Fruit fly (Drosophila melanogaster) whole organism, embryonic: ENCODE data around the gene Ufd4.

Source experiments
- Adf1 ChIP-seq: fragments of 200-800 bp; sonication (Bioruptor generic); IDR thresholded peaks from 2 replicates; pipeline ENCODE4 v1.3.6; 2022; ENCODE audit warnings: missing biosample characterization, missing genetic modification characterization
- CG11456 ChIP-seq: fragments of 200-800 bp; sonication (Bioruptor generic); IDR thresholded peaks from 3 replicates; pipeline ENCODE4 v1.3.6; 2022; ENCODE audit warnings: missing biosample characterization, missing genetic modification characterization
- CG11560 ChIP-seq: fragments of 200-800 bp; sonication (Bioruptor generic); IDR thresholded peaks from 3 replicates; pipeline ENCODE4 v1.3.6; 2022; ENCODE audit warnings: missing biosample characterization, missing genetic modification characterization
- CG11695 ChIP-seq: fragments of 200-800 bp; sonication (Bioruptor generic); IDR thresholded peaks from 3 replicates; pipeline ENCODE4 v1.3.6; 2022; ENCODE audit warnings: missing biosample characterization, missing genetic modification characterization
- CG11696 ChIP-seq: fragments of 200-800 bp; sonication (Bioruptor generic); IDR thresholded peaks from 2 replicates; pipeline ENCODE4 v1.3.6; 2022; ENCODE audit warnings: missing biosample characterization, missing genetic modification characterization
- CG12071 ChIP-seq: fragments of 200-800 bp; sonication (Bioruptor generic); optimal IDR thresholded peaks from 3 replicates; lab custom pipeline; 2018; ENCODE audit warnings: missing biosample characterization, mild to moderate bottlenecking, missing genetic modification characterization
- CG1233 ChIP-seq: fragments of 200-800 bp; sonication (Bioruptor generic); optimal IDR thresholded peaks from 4 replicates; lab custom pipeline; 2018; ENCODE audit warnings: missing biosample characterization, mild to moderate bottlenecking, missing genetic modification characterization
- CG14667 ChIP-seq: fragments of 200-800 bp; sonication (Bioruptor generic); IDR thresholded peaks from 2 replicates; pipeline ENCODE4 v1.3.6; 2022; ENCODE audit warnings: missing biosample characterization, missing genetic modification characterization
- CG15479 ChIP-seq: fragments of 200-800 bp; sonication (Bioruptor generic); optimal IDR thresholded peaks from 3 replicates; lab custom pipeline; 2019; ENCODE audit warnings: missing biosample characterization, mild to moderate bottlenecking, missing genetic modification characterization, moderate library complexity
- CG16863 ChIP-seq: fragments of 200-800 bp; sonication (Bioruptor generic); optimal IDR thresholded peaks from 3 replicates; lab custom pipeline; 2016; ENCODE audit warnings: missing biosample characterization, missing genetic modification characterization
- CG17328 ChIP-seq: fragments of 200-800 bp; sonication (Bioruptor generic); IDR thresholded peaks from 2 replicates; pipeline ENCODE4 v1.3.6; 2022; ENCODE audit warnings: missing biosample characterization, missing genetic modification characterization
- CG18476 ChIP-seq: fragments of 200-800 bp; sonication (Bioruptor generic); optimal IDR thresholded peaks from 2 replicates; lab custom pipeline; 2016; ENCODE audit warnings: missing biosample characterization, mild to moderate bottlenecking, missing genetic modification characterization
- CG18619 ChIP-seq: fragments of 200-800 bp; sonication (Bioruptor generic); optimal IDR thresholded peaks from 3 replicates; lab custom pipeline; 2017; ENCODE audit warnings: missing biosample characterization, mild to moderate bottlenecking, missing genetic modification characterization
- CG18764 ChIP-seq: fragments of 200-800 bp; sonication (Bioruptor generic); optimal IDR thresholded peaks from 3 replicates; lab custom pipeline; 2016; ENCODE audit warnings: missing biosample characterization, missing genetic modification characterization
- CG2875 ChIP-seq: fragments of 200-800 bp; sonication (Bioruptor generic); optimal IDR thresholded peaks from 2 replicates; lab custom pipeline; 2017; ENCODE audit warnings: missing biosample characterization, mild to moderate bottlenecking, missing genetic modification characterization, missing genetic modification reagents
- CG30020 ChIP-seq: fragments of 200-800 bp; optimal IDR thresholded peaks from 2 replicates; lab custom pipeline; 2019; ENCODE audit warnings: missing biosample characterization, mild to moderate bottlenecking, missing genetic modification characterization, moderate library complexity
- CG4424 ChIP-seq: fragments of 200-800 bp; sonication (Bioruptor generic); optimal IDR thresholded peaks from 3 replicates; lab custom pipeline; 2016; ENCODE audit warnings: missing biosample characterization, missing genetic modification characterization
- CG4854 ChIP-seq: fragments of 200-800 bp; sonication (Bioruptor generic); optimal IDR thresholded peaks from 2 replicates; lab custom pipeline; 2016; ENCODE audit warnings: missing biosample characterization, missing genetic modification characterization, inconsistent platforms
- CG7786 ChIP-seq: fragments of 200-800 bp; sonication (Bioruptor generic); optimal IDR thresholded peaks from 2 replicates; lab custom pipeline; 2016; ENCODE audit warnings: missing biosample characterization, missing genetic modification characterization
- CG8765 ChIP-seq: fragments of 200-800 bp; sonication (Bioruptor generic); IDR thresholded peaks from 2 replicates; pipeline ENCODE4 v1.3.6; 2022; ENCODE audit warnings: missing biosample characterization, missing genetic modification characterization
- Camta ChIP-seq: fragments of 200-800 bp; sonication (Bioruptor generic); optimal IDR thresholded peaks from 2 replicates; lab custom pipeline; 2016; ENCODE audit warnings: missing biosample characterization, missing genetic modification characterization
- D19B ChIP-seq: fragments of 200-800 bp; sonication (Bioruptor generic); optimal IDR thresholded peaks from 2 replicates; lab custom pipeline; 2017; ENCODE audit warnings: missing biosample characterization, mild to moderate bottlenecking, missing genetic modification characterization
- Dip2 ChIP-seq: fragments of 200-800 bp; sonication (Bioruptor generic); IDR thresholded peaks from 2 replicates; pipeline ENCODE4 v1.3.6; 2022; ENCODE audit warnings: missing biosample characterization, missing genetic modification characterization
- Dll ChIP-seq: fragments of 200-800 bp; sonication (Bioruptor generic); IDR thresholded peaks from 4 replicates; pipeline ENCODE4 v1.3.6; 2022; ENCODE audit warnings: missing biosample characterization, missing genetic modification characterization; ENCODE audit not compliant: partially characterized antibody
- ERR ChIP-seq: fragments of 200-800 bp; sonication (Bioruptor generic); optimal IDR thresholded peaks from 2 replicates; lab custom pipeline; 2016; ENCODE audit warnings: missing biosample characterization, missing genetic modification characterization
- Elba2 ChIP-seq: fragments of 200-800 bp; sonication (Bioruptor generic); optimal IDR thresholded peaks from 3 replicates; lab custom pipeline; 2016; ENCODE audit warnings: missing biosample characterization, missing genetic modification characterization
- GATAe ChIP-seq: fragments of 200-800 bp; sonication (Bioruptor generic); conservative IDR thresholded peaks from 2 replicates; pipeline ENCODE4 v1.3.6; 2022; ENCODE audit warnings: missing biosample characterization, missing genetic modification characterization
- Hr3 ChIP-seq: fragments of 200-800 bp; sonication (Bioruptor generic); optimal IDR thresholded peaks from 3 replicates; lab custom pipeline; 2016; ENCODE audit warnings: missing biosample characterization, missing genetic modification characterization
- Hr78 ChIP-seq, 2 experiments: fragments of 200-800 bp in 1 of 2; fragments of >200 bp in 1 of 2; sonication (Bioruptor generic) in 1 of 2; optimal IDR thresholded peaks; 2 replicates each; lab custom pipeline; 2017 to 2019; ENCODE audit warnings: missing biosample characterization in 2 of 2, missing genetic modification characterization in 2 of 2, mild to moderate bottlenecking in 1 of 2, moderate library complexity in 1 of 2
- Lim3 ChIP-seq: fragments of 200-800 bp; sonication (Bioruptor generic); IDR thresholded peaks from 2 replicates; pipeline ENCODE4 v1.3.6; 2022; ENCODE audit warnings: missing biosample characterization, missing genetic modification characterization
- MBD-R2 ChIP-seq: fragments of 200-800 bp; sonication (Bioruptor generic); IDR thresholded peaks from 2 replicates; pipeline ENCODE4 v1.3.6; 2022; ENCODE audit warnings: missing biosample characterization, missing genetic modification characterization
- MESR4 ChIP-seq: fragments of 200-800 bp; sonication (Bioruptor generic); optimal IDR thresholded peaks from 2 replicates; lab custom pipeline; 2018; ENCODE audit warnings: missing biosample characterization, mild to moderate bottlenecking, missing genetic modification characterization, moderate library complexity
- Mad ChIP-seq: fragments of 200-800 bp; sonication (Bioruptor generic); optimal IDR thresholded peaks from 2 replicates; lab custom pipeline; 2016; ENCODE audit warnings: missing biosample characterization, missing genetic modification characterization
- NfI ChIP-seq: fragments of 200-800 bp; sonication (Bioruptor generic); optimal IDR thresholded peaks from 3 replicates; lab custom pipeline; 2018; ENCODE audit warnings: missing biosample characterization, mild to moderate bottlenecking, missing genetic modification characterization, moderate library complexity
- Side ChIP-seq: fragments of 200-800 bp; sonication (Bioruptor generic); optimal IDR thresholded peaks from 2 replicates; lab custom pipeline; 2016; ENCODE audit warnings: missing biosample characterization, missing genetic modification characterization
- Trl ChIP-seq, 3 experiments: fragments of >200 bp in 2 of 3; fragments of 200-800 bp in 1 of 3; sonication (Bioruptor generic) in 1 of 3; optimal IDR thresholded peaks; 2 replicates in 1 of 3; 3 replicates in 2 of 3; lab custom pipeline; 2016 to 2017; ENCODE audit warnings: missing biosample characterization in 1 of 3, missing genetic modification characterization in 1 of 3
- ac ChIP-seq: fragments of 200-800 bp; sonication (Bioruptor generic); optimal IDR thresholded peaks from 3 replicates; lab custom pipeline; 2017; ENCODE audit warnings: missing biosample characterization, mild to moderate bottlenecking, missing genetic modification characterization
- btn ChIP-seq: fragments of 200-800 bp; sonication (Bioruptor generic); optimal IDR thresholded peaks from 2 replicates; lab custom pipeline; 2016; ENCODE audit warnings: missing biosample characterization, missing genetic modification characterization
- chinmo ChIP-seq: fragments of 200-800 bp; sonication (Bioruptor generic); IDR thresholded peaks from 4 replicates; pipeline ENCODE4 v1.3.6; 2022; ENCODE audit warnings: missing biosample characterization, missing genetic modification characterization; ENCODE audit not compliant: partially characterized antibody
- gt ChIP-seq: fragments of 200-800 bp; sonication (Bioruptor generic); IDR thresholded peaks from 2 replicates; pipeline ENCODE4 v1.3.6; 2022; ENCODE audit warnings: missing biosample characterization, missing genetic modification characterization
- nmo ChIP-seq: fragments of 200-800 bp; sonication (Bioruptor generic); optimal IDR thresholded peaks from 2 replicates; lab custom pipeline; 2018; ENCODE audit warnings: missing biosample characterization, mild to moderate bottlenecking, missing genetic modification characterization, moderate library complexity
- p53 ChIP-seq: fragments of 200-800 bp; sonication (Bioruptor generic); optimal IDR thresholded peaks from 2 replicates; lab custom pipeline; 2016; ENCODE audit warnings: missing biosample characterization, missing genetic modification characterization
- pzg ChIP-seq: fragments of 200-800 bp; sonication (Bioruptor generic); optimal IDR thresholded peaks from 3 replicates; lab custom pipeline; 2018; ENCODE audit warnings: missing biosample characterization, mild to moderate bottlenecking, missing genetic modification characterization, moderate library complexity
- sc ChIP-seq, 3 experiments: fragments of >200 bp in 2 of 3; fragments of 200-800 bp in 1 of 3; sonication (Bioruptor generic) in 1 of 3; optimal IDR thresholded peaks; 2 replicates in 2 of 3; 3 replicates in 1 of 3; lab custom pipeline; 2017; ENCODE audit warnings: mild to moderate bottlenecking in 1 of 3, missing biosample characterization in 1 of 3, missing genetic modification characterization in 1 of 3, missing genetic modification reagents in 1 of 3
- sisA ChIP-seq: fragments of 200-800 bp; sonication (Bioruptor generic); IDR thresholded peaks from 2 replicates; pipeline ENCODE4 v1.3.6; 2022; ENCODE audit warnings: missing biosample characterization, missing genetic modification characterization
- ssp ChIP-seq: fragments of 200-800 bp; sonication (Bioruptor generic); IDR thresholded peaks from 2 replicates; pipeline ENCODE4 v1.3.6; 2022; ENCODE audit warnings: missing biosample characterization, missing genetic modification characterization
- stwl ChIP-seq: fragments of 200-800 bp; sonication (Bioruptor generic); optimal IDR thresholded peaks from 3 replicates; lab custom pipeline; 2018; ENCODE audit warnings: missing biosample characterization, mild to moderate bottlenecking, missing genetic modification characterization, moderate library complexity
- trem ChIP-seq: fragments of 200-800 bp; optimal IDR thresholded peaks from 3 replicates; lab custom pipeline; 2019; ENCODE audit warnings: missing biosample characterization, mild to moderate bottlenecking, missing genetic modification characterization, moderate library complexity
- unc-4 ChIP-seq: fragments of 200-800 bp; sonication (Bioruptor generic); IDR thresholded peaks from 2 replicates; pipeline ENCODE4 v1.3.6; 2022; ENCODE audit warnings: missing biosample characterization, missing genetic modification characterization; ENCODE audit not compliant: partially characterized antibody
- vvl ChIP-seq: fragments of 200-800 bp; sonication (Bioruptor generic); IDR thresholded peaks from 2 replicates; pipeline ENCODE4 v1.3.6; 2022; ENCODE audit warnings: missing biosample characterization, missing genetic modification characterization
- wek ChIP-seq: fragments of 200-800 bp; sonication (Bioruptor generic); optimal IDR thresholded peaks from 3 replicates; lab custom pipeline; 2018; ENCODE audit warnings: missing biosample characterization, mild to moderate bottlenecking, missing genetic modification characterization, moderate library complexity

Ufd4 gene

DNA sequence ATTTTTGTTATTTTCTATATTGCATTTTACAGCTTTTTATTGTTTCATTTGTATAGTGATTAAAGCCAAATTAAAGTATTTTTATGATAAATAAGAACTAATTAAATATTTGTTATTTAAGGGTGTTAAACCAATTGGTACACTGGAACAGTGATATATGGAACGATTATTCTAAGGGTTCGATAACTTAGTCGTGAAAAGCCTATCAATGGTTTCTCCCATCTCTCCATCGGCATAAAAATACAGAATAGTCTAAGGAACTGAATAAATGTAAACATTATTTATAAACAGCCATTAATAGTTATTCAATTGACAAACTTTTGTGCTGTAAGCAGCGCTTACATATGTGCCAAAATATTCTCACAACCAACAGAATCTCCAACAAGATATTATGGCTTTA lies 27.0 kb downstream of the Ufd4 start, which contains the start of gene Mob3 (continued):
- TF ChIP-seq Dip2 (GFP tag; lab: Robert Waterston, UW) (no peak), sisA (GFP tag; lab: Robert Waterston, UW) (no peak), NfI (GFP tag; lab: Kevin White, UChicago) (no peak), MESR4 (GFP tag; lab: Kevin White, UChicago) (peak; percentile 37), sc (optimal IDR thresholded peaks at IDR 0.05; lab: Kevin White, UChicago) (no peak), sc (GFP tag; optimal IDR thresholded peaks at IDR 0.05; lab: Kevin White, UChicago) (no peak), nmo (GFP tag; lab: Kevin White, UChicago) (no peak), Hr3 (no peak), unc-4 (GFP tag; lab: Robert Waterston, UW) (peak; percentile 35; the same call in 1 of the 2 replicates), CG11560 (tag; lab: Robert Waterston, UW) (no peak), CG15479 (no peak), CG18764 (no peak), Hr78 (GFP tag; optimal IDR thresholded peaks at IDR 0.05; lab: Kevin White, UChicago) (no peak), Mad (no peak), Adf1 (no peak), chinmo (GFP tag; lab: Robert Waterston, UW) (no peak), CG18476 (no peak), Camta (GFP tag; lab: Kevin White, UChicago) (no peak), wek (no peak), CG11696 (GFP tag; lab: Robert Waterston, UW) (no peak), CG16863 (GFP tag; lab: Kevin White, UChicago) (no peak), GATAe (GFP tag; lab: Robert Waterston, UW) (no peak), gt (GFP tag; lab: Robert Waterston, UW) (no peak), CG7786 (GFP tag; lab: Kevin White, UChicago) (no peak), btn (GFP tag; lab: Kevin White, UChicago) (no peak), CG11695 (GFP tag; lab: Robert Waterston, UW) (no peak), ssp (GFP tag; lab: Robert Waterston, UW) (no peak), p53 (GFP tag; lab: Kevin White, UChicago) (no peak), CG11456 (GFP tag; lab: Robert Waterston, UW) (no peak), Trl (optimal IDR thresholded peaks at IDR 0.05; lab: Kevin White, UChicago) (no peak), Trl (GFP tag; optimal IDR thresholded peaks at IDR 0.05; lab: Kevin White, UChicago) (no peak), Elba2 (peak; percentile 27), trem (tag; lab: Kevin White, UChicago) (peak; percentile 23), CG4854 (GFP tag; lab: Kevin White, UChicago) (no peak), MBD-R2 (GFP tag; lab: Robert Waterston, UW) (peak; percentile 68), Lim3 (GFP tag; lab: Robert Waterston, UW) (no peak), CG2875 (GFP tag; lab: Kevin White, UChicago) (no peak), CG1233 (GFP tag; lab: Kevin White, UChicago) (no peak), ERR (GFP tag; lab: Kevin White, UChicago) (no peak), pzg (GFP tag; lab: Kevin White, UChicago) (peak; percentile 37), CG12071 (GFP tag; lab: Kevin White, UChicago) (no peak), CG18619 (no peak), ac (GFP tag; lab: Kevin White, UChicago) (no peak), Dll (GFP tag; lab: Robert Waterston, UW) (peak; percentile 55; the same call in 1 of the 4 replicates), CG14667 (GFP tag; lab: Robert Waterston, UW) (no peak), CG30020 (tag; lab: Kevin White, UChicago) (peak; percentile 94), D19B (GFP tag; lab: Kevin White, UChicago) (no peak), vvl (GFP tag; lab: Robert Waterston, UW) (no peak), Side (GFP tag; lab: Kevin White, UChicago) (no peak), CG8765 (GFP tag; lab: Robert Waterston, UW) (no peak), CG4424 (GFP tag; lab: Kevin White, UChicago) (no peak), stwl (tag; lab: Kevin White, UChicago) (peak; percentile 30), CG17328 (GFP tag; lab: Robert Waterston, UW) (no peak)
